Worm (Caenorhabditis elegans): ENCODE results near the gene cyn-11.

- TF ChIP-seq nhr-76 (tag; optimal IDR thresholded peaks at IDR 0.05) (no peak), elt-3 (tag; optimal IDR thresholded peaks at IDR 0.05) (no peak), ZK546.5 (tag; optimal IDR thresholded peaks at IDR 0.05) (no peak), nhr-237 (tag; optimal IDR thresholded peaks at IDR 0.05) (no peak), nhr-11 (tag; optimal IDR thresholded peaks at IDR 0.05) (no peak), ceh-9 (tag; optimal IDR thresholded peaks at IDR 0.05) (no peak), ama-1 (optimal IDR thresholded peaks at IDR 0.05) (no peak), nhr-28 (tag; optimal IDR thresholded peaks at IDR 0.05) (no peak), nhr-25 (tag; optimal IDR thresholded peaks at IDR 0.05) (no peak), nhr-12 (tag; optimal IDR thresholded peaks at IDR 0.05) (no peak), tbx-2 (tag; optimal IDR thresholded peaks at IDR 0.05) (no peak), egl-27 (tag; optimal IDR thresholded peaks at IDR 0.05) (no peak)
Measured at ce11 chrII:8679799-8680198, 36.3 kb downstream of the cyn-11 start.
